Fruit fly (Drosophila melanogaster) whole organism, adult: ENCODE results near the gene eIF4A.

Experiments
- CG11617 ChIP-seq: fragments of 200-800 bp; sonication (Bioruptor generic); optimal IDR thresholded peaks from 2 replicates; lab custom pipeline; 2017; ENCODE audit warnings: mild to moderate bottlenecking, missing biosample characterization, missing genetic modification reagents, missing genetic modification characterization
- CG12768 ChIP-seq: fragments of 200-800 bp; sonication (Bioruptor generic); optimal IDR thresholded peaks from 2 replicates; lab custom pipeline; 2017; ENCODE audit warnings: missing biosample characterization, missing genetic modification characterization, mild to moderate bottlenecking, moderate library complexity, missing genetic modification reagents
- CG14711 ChIP-seq: fragments of 200-800 bp; sonication (Bioruptor generic); optimal IDR thresholded peaks from 2 replicates; lab custom pipeline; 2018; ENCODE audit warnings: missing biosample characterization, mild to moderate bottlenecking, missing genetic modification characterization, moderate library complexity
- CG1620 ChIP-seq: fragments of 200-800 bp; sonication (Bioruptor generic); optimal IDR thresholded peaks from 2 replicates; lab custom pipeline; 2016; ENCODE audit warnings: missing biosample characterization, missing genetic modification characterization
- CG33017 ChIP-seq: fragments of 200-800 bp; sonication (Bioruptor generic); optimal IDR thresholded peaks from 2 replicates; lab custom pipeline; 2018; ENCODE audit warnings: missing biosample characterization, mild to moderate bottlenecking, missing genetic modification characterization, moderate library complexity
- CG5204 ChIP-seq: fragments of 200-800 bp; sonication (Bioruptor generic); optimal IDR thresholded peaks from 2 replicates; lab custom pipeline; 2016; ENCODE audit warnings: missing biosample characterization, missing genetic modification characterization
- CG7045 ChIP-seq: fragments of 200-800 bp; sonication (Bioruptor generic); optimal IDR thresholded peaks from 2 replicates; lab custom pipeline; 2017; ENCODE audit warnings: missing biosample characterization, mild to moderate bottlenecking, missing genetic modification characterization
- CG7101 ChIP-seq: fragments of 200-800 bp; sonication (Bioruptor generic); optimal IDR thresholded peaks from 2 replicates; lab custom pipeline; 2018; ENCODE audit warnings: missing biosample characterization, mild to moderate bottlenecking, missing genetic modification characterization, moderate library complexity
- Clk ChIP-seq: fragments of 200-800 bp; sonication (Bioruptor generic); optimal IDR thresholded peaks from 2 replicates; lab custom pipeline; 2017; ENCODE audit warnings: missing biosample characterization, missing genetic modification characterization
- Crg-1 ChIP-seq: fragments of 200-800 bp; sonication (Bioruptor generic); optimal IDR thresholded peaks from 2 replicates; lab custom pipeline; 2016; ENCODE audit warnings: missing biosample characterization, missing genetic modification characterization
- Hr96 ChIP-seq: fragments of 200-800 bp; sonication (Bioruptor generic); optimal IDR thresholded peaks from 2 replicates; lab custom pipeline; 2016; ENCODE audit warnings: missing biosample characterization, missing genetic modification characterization
- Mnt ChIP-seq: fragments of 200-800 bp; sonication (Bioruptor generic); optimal IDR thresholded peaks from 2 replicates; lab custom pipeline; 2016; ENCODE audit warnings: missing biosample characterization, mild to moderate bottlenecking, missing genetic modification characterization
- bab1 ChIP-seq: fragments of 200-800 bp; sonication (Bioruptor generic); optimal IDR thresholded peaks from 3 replicates; lab custom pipeline; 2019; ENCODE audit warnings: missing biosample characterization, mild to moderate bottlenecking, missing genetic modification characterization, moderate library complexity
- cic ChIP-seq: fragments of 200-800 bp; sonication (Bioruptor generic); optimal IDR thresholded peaks from 2 replicates; lab custom pipeline; 2017; ENCODE audit warnings: missing biosample characterization, mild to moderate bottlenecking, missing genetic modification characterization, moderate library complexity
- cnc ChIP-seq, 2 experiments: fragments of >200 bp; optimal IDR thresholded peaks; 2 replicates each; lab custom pipeline; 2017
- kay ChIP-seq: fragments of 200-800 bp; sonication (Bioruptor generic); peaks from one replicate; lab custom pipeline; 2016; ENCODE audit warnings: missing biosample characterization, missing genetic modification characterization, borderline replicate concordance
- ovo ChIP-seq: fragments of 200-800 bp; sonication (Bioruptor generic); optimal IDR thresholded peaks from 2 replicates; lab custom pipeline; 2016; ENCODE audit warnings: missing biosample characterization, missing genetic modification characterization
- pad ChIP-seq: fragments of 200-800 bp; sonication (Bioruptor generic); optimal IDR thresholded peaks from 3 replicates; lab custom pipeline; 2017; ENCODE audit warnings: missing biosample characterization, missing genetic modification characterization, mild to moderate bottlenecking, moderate library complexity, missing genetic modification reagents
- tj ChIP-seq: fragments of 200-800 bp; sonication (Bioruptor generic); optimal IDR thresholded peaks from 3 replicates; lab custom pipeline; 2017; ENCODE audit warnings: missing biosample characterization, mild to moderate bottlenecking, missing genetic modification characterization, moderate library complexity
- toe ChIP-seq: fragments of 200-800 bp; sonication (Bioruptor generic); optimal IDR thresholded peaks from 2 replicates; lab custom pipeline; 2016; ENCODE audit warnings: missing biosample characterization, missing genetic modification characterization

Gene eIF4A

DNA sequence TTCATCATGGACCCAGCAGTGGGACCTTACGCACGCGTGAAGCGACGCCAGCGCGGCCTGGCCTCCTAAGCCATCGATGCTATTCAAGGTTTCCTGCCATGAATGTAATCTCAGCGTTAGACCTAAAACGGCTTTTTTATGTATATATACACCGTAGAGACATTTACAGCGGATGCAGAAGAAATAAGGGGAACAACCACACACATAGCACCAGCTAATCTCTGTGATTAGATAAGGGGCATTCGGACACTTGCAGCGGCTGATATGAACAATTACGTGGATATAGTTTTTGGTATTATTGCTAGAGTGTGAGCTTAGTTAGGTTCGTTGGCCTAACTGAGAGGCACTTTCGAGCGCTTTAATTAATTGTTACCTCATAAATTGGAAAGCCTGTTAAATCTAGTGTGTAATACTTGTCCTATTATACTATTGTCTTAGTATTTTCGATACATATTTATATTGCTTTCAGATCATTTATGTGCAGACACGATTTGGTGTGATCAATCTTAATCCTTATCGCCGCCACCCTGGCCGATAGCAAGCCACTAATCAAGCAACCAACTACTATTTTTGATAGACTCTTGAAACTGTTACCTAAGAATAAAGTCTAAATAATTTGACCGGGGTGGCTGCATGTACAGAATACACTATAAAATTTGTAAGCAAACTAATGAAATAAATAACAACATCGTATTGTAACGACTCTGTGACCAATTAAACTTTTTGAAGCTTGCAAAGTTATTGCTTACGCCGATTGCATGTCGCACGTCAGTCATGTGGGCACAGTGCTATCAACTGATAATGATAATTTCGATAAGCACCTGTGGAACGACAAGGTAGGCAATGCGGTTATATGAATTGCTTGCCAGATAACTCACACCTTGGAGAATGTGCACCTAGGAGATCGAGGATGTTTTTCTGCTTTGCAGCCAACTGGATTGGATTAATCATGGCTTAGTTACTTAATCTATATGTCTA lies 6.8 kb downstream of the eIF4A start:
- no peak for TF ChIP-seq kay (GFP tag; lab: Kevin White, UChicago)
- no peak for TF ChIP-seq CG14711 (tag; lab: Kevin White, UChicago)
- no peak for TF ChIP-seq CG7045 (GFP tag; lab: Kevin White, UChicago)
- TF ChIP-seq CG33017, result no peak

DNA sequence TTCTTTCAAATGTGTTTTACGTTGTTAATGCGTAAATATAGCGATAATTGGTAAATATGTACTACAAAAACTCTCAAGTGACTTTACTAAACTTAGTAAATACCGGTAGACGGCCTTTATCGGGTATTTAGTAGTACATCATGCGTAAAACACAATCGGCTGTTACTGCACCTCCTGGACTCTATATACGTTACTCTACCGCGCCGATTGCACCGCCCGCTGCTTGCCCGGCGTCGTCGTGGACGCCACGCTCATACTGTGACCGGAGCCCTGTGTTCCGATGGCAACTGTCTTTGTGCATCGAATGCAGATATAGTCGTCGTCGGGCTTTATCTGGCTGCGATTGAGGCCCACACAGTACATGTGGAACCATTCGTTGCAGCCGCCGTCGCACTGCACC lies 8.9 kb downstream of the eIF4A start:
- TF ChIP-seq CG7101 (tag; lab: Kevin White, UChicago) (no peak), cic (GFP tag; lab: Kevin White, UChicago) (peak; percentile 35)

DNA sequence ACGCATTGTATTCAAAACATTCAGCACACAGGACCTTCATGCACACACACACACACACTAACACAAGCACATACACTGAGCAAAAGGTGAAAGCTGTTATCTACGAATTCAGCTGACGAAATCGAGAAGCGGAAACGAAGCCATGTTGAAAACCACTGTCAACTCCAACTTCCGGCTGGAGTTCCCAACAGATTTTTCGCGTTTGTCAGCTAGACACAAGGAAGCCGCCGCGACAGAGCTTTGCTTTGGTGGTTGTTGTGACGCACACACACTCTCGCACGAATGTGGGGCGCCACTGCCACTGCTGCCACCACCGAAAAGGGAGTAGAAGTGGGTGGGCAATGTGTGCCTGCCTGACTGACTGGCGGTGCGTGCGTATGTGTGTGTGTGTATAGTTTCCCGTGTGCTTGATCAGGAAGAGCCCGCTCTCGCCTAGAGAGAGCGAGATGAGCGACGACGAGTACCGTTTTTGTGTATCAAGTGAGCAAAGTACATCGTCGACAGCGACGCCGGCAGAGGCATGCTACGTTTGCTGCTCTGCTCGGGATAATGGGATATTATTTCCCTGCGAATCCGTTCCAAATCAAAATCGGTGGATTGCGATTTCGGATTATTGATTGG lies 16.2 kb downstream of the eIF4A start:
- TF ChIP-seq CG11617, result no peak
- no peak for TF ChIP-seq CG14711 (tag; lab: Kevin White, UChicago)
- TF ChIP-seq ovo (GFP tag; lab: Kevin White, UChicago), result no peak
- TF ChIP-seq Crg-1 (GFP tag; lab: Kevin White, UChicago), result no peak
- TF ChIP-seq toe (GFP tag; lab: Kevin White, UChicago), result no peak
- no peak for TF ChIP-seq CG12768 (GFP tag; lab: Kevin White, UChicago)
- TF ChIP-seq CG5204 (GFP tag; lab: Kevin White, UChicago), result no peak
- TF ChIP-seq CG33017, result no peak
- no peak for TF ChIP-seq cnc (optimal IDR thresholded peaks at IDR 0.05; lab: Kevin White, UChicago)
- TF ChIP-seq tj (GFP tag; lab: Kevin White, UChicago), result no peak
- TF ChIP-seq cic (GFP tag; lab: Kevin White, UChicago), result no peak
- no peak for TF ChIP-seq CG1620 (GFP tag; lab: Kevin White, UChicago)
- no peak for TF ChIP-seq CG7101 (tag; lab: Kevin White, UChicago)
- TF ChIP-seq kay (GFP tag; lab: Kevin White, UChicago), result no peak
- no peak for TF ChIP-seq Mnt (GFP tag; lab: Kevin White, UChicago)

DNA sequence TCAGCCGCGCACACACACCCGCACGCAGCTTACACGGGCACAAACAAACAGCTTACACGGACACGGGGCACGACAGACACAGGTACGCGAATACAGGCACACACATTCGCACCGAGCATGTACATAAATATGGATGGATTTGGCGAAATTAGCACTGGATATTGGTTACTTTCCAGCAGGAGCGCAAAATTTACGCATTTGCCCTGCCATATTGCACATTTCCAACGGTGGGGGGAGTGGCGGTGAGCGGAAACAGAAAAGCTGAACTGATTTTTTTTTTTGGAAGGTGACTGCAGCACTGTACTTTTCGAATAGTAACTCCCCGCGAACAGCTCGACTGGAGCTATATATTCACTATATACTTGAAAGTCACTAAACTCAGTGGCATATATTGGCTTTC lies 16.8 kb downstream of the eIF4A start:
- TF ChIP-seq tj (GFP tag; lab: Kevin White, UChicago), result no peak
- TF ChIP-seq Hr96, result no peak
- TF ChIP-seq ovo (GFP tag; lab: Kevin White, UChicago), result no peak
- no peak for TF ChIP-seq CG7101 (tag; lab: Kevin White, UChicago)
- TF ChIP-seq bab1 (GFP tag; lab: Kevin White, UChicago), result no peak
- TF ChIP-seq toe (GFP tag; lab: Kevin White, UChicago), result no peak
- TF ChIP-seq CG14711 (tag; lab: Kevin White, UChicago), result no peak
- TF ChIP-seq CG1620 (GFP tag; lab: Kevin White, UChicago), result no peak
- TF ChIP-seq Mnt (GFP tag; lab: Kevin White, UChicago), result no peak
- TF ChIP-seq CG12768 (GFP tag; lab: Kevin White, UChicago), result no peak
- no peak for TF ChIP-seq CG11617

DNA sequence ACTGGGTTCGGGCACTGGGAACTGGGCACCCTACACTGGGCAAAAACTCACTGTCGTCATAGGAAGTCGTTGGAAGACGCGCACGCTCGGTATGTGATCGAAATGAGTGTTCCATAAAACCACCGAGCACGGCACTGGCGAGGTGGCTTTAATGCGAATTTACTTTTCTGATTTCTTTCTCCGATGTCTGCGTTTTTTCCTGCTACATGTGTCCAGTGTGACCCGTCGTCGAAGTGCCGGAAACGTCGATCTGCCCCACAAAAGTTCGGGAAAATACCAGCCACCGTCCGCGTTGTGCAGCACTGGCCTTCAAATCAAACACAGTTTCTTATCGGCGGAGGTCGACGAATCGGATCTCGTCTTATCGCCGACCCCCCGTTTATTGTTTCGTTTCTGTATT lies 17.7 kb downstream of the eIF4A start, which contains the start of gene Kdm5:
Gene Kdm5 (minus strand): TSS at position 255 of the 400 bp plus-strand sequence.
- TF ChIP-seq CG5204 (GFP tag; lab: Kevin White, UChicago) (no peak), kay (GFP tag; lab: Kevin White, UChicago) (no peak), CG12768 (GFP tag; lab: Kevin White, UChicago) (peak; percentile 24), cnc (optimal IDR thresholded peaks at IDR 0.05; lab: Kevin White, UChicago) (no peak), Hr96 (no peak), tj (GFP tag; lab: Kevin White, UChicago) (peak; percentile 10), pad (GFP tag; lab: Kevin White, UChicago) (peak; percentile 40), ovo (GFP tag; lab: Kevin White, UChicago) (no peak), cic (GFP tag; lab: Kevin White, UChicago) (peak; percentile 32), CG33017 (peak; percentile 39), CG14711 (tag; lab: Kevin White, UChicago) (peak; percentile 32), CG1620 (GFP tag; lab: Kevin White, UChicago) (peak; percentile 28), CG7045 (GFP tag; lab: Kevin White, UChicago) (no peak), Mnt (GFP tag; lab: Kevin White, UChicago) (peak; percentile 76), toe (GFP tag; lab: Kevin White, UChicago) (no peak), Clk (GFP tag; lab: Kevin White, UChicago) (peak; percentile 8), CG11617 (no peak), Crg-1 (GFP tag; lab: Kevin White, UChicago) (peak; percentile 72), bab1 (GFP tag; lab: Kevin White, UChicago) (peak; percentile 38), CG7101 (tag; lab: Kevin White, UChicago) (peak; percentile 66)

DNA sequence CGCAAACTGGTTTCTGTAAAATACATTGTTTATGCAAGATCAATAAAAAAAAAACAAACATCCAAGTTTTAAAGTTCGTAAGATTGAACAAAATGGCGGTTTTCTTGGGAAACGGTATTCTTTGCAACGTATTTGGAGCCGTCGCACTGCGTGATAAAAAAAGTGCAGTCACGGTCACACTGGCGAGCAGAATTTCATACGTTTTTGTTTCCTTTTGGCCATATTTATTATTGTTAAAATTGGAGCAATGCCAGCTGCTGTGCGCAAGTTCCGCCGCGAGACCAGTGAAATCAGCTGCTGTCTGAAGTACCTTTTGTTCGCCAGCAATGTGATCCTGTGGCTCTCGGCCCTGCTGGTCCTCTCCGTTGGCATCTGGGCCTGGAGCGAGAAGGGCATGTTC lies 18.5 kb downstream of the eIF4A start, which contains the start of gene Tsp26A:
Gene Tsp26A (plus strand): TSS at position 164 of the 400 bp plus-strand sequence.
- TF ChIP-seq CG1620 (GFP tag; lab: Kevin White, UChicago) (no peak), CG33017 (no peak), CG7101 (tag; lab: Kevin White, UChicago) (no peak), Crg-1 (GFP tag; lab: Kevin White, UChicago) (no peak), cic (GFP tag; lab: Kevin White, UChicago) (no peak), CG5204 (GFP tag; lab: Kevin White, UChicago) (no peak), kay (GFP tag; lab: Kevin White, UChicago) (no peak), CG14711 (tag; lab: Kevin White, UChicago) (no peak), tj (GFP tag; lab: Kevin White, UChicago) (no peak), CG7045 (GFP tag; lab: Kevin White, UChicago) (no peak), Hr96 (no peak), CG11617 (no peak), cnc (optimal IDR thresholded peaks at IDR 0.05; lab: Kevin White, UChicago) (no peak), Mnt (GFP tag; lab: Kevin White, UChicago) (no peak), Clk (GFP tag; lab: Kevin White, UChicago) (no peak), CG12768 (GFP tag; lab: Kevin White, UChicago) (no peak), pad (GFP tag; lab: Kevin White, UChicago) (no peak), ovo (GFP tag; lab: Kevin White, UChicago) (no peak), bab1 (GFP tag; lab: Kevin White, UChicago) (no peak), toe (GFP tag; lab: Kevin White, UChicago) (no peak)
